Worm (Caenorhabditis elegans): ENCODE data around the gene uaf-1.
A peak's percentile ranks its signal among the peaks of the same experiment; 100 is the strongest.
"Not testable (repeated sequence)": the region's sequence is repeated elsewhere in the genome, so short reads cannot be mapped to it uniquely, and the experiment has no call there.

uaf-1 gene

ce11 chrIII:1076383-1076782 is at the start of gene uaf-1:
TSS of gene uaf-1 (minus strand) at chrIII:1076555.
- TF ChIP-seq dao-5, him-1, W03F9.2 (tag; optimal IDR thresholded peaks at IDR 0.05): not testable (repeated sequence)

- no peak for TF ChIP-seq dao-5 (tag; optimal IDR thresholded peaks at IDR 0.05)
- TF ChIP-seq him-1 (tag; optimal IDR thresholded peaks at IDR 0.05) = no peak
- no peak for TF ChIP-seq W03F9.2 (tag; optimal IDR thresholded peaks at IDR 0.05)
Observed at ce11 chrIII:1125494-1125893, 49.1 kb upstream of the uaf-1 start.

DNA sequence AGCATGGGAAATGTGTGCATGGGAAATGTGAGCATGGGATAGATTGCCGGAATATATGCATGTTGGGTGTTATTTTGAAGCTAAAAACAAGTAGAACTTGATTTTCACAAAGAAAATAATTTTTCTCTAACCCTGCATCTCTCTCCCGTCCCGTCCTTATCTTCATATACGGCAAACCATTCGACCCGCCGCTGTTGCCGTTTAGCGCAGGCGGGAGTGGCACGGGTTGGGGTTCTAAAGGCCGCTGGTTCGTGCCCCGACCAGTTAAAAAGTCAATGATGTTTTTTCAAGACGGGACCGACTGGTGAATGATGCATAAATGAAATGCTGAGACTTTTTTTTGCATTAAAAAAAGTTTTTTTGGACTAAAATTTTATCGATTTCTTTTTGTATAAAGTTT is 45.9 kb upstream of the uaf-1 start:
- TF ChIP-seq dao-5 (tag; optimal IDR thresholded peaks at IDR 0.05) (no peak), him-1 (tag; optimal IDR thresholded peaks at IDR 0.05) (no peak), W03F9.2 (tag; optimal IDR thresholded peaks at IDR 0.05) (no peak)

DNA sequence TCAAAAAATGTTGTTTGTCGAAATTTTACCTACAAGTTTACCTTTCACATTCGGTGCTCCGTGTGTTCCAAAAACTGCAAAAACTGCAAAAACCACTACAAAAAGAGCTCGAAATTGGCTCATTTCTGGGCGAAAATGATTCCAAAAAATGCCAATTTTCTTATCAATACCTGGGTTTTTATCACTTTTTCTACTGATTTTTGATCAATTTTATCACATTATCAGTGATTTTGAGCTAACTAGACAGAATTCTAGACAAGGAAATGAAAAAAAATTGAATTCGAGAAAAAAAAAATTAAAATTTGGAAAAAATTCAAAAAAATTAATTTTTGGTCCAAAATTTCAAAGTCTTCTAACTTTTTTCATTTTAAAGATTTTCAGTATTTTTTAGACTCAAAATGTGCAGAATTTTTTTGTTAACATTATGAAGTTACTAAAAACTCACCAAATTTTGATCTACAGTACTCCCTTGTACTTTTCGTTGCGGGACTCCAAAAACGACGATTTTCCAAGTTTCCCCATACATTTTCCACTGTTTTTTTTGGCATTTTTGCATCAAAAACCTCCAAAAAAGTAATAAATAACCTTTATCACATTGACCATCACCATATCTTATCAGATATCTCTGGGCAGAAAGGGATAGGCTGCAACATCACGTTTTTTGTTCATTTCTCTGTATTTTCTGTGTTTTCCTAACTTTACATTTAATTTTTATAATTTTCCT is 39.6 kb upstream of the uaf-1 start, which contains the start of the genes F58B6.1 and acsd-1:
TSS of gene F58B6.1 (minus strand) at position 133 of the 724 bp plus-strand sequence.
TSS of gene acsd-1 (plus strand) at position 674 of the 724 bp plus-strand sequence.
- no peak for TF ChIP-seq dao-5 (tag; optimal IDR thresholded peaks at IDR 0.05)
- no peak for TF ChIP-seq W03F9.2 (tag; optimal IDR thresholded peaks at IDR 0.05)
- TF ChIP-seq him-1 (tag; optimal IDR thresholded peaks at IDR 0.05) = no peak

DNA sequence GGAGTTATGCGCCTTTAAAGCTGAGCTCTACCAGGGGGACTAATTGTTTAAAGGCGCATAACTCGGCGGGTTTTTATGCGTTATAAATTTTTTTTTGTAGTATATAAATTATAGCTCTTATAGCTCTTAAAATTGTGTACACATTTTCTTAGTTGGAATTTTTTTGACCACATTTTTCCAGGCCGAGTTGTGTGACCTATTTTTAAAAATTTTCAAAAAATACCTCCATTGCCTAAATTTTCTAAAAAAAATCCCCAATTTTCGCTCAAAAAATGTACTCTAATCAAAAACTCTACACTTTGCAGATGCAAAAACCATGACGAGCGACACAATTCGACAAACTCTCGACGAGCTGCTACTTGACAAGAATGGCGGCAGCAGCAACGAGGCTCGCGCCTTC is 26.6 kb upstream of the uaf-1 start, which contains the start of gene exc-6:
TSS of gene exc-6 (plus strand) at position 301 of the 400 bp plus-strand sequence.
- no peak for TF ChIP-seq him-1 (tag; optimal IDR thresholded peaks at IDR 0.05)
- no peak for TF ChIP-seq W03F9.2 (tag; optimal IDR thresholded peaks at IDR 0.05)
- no peak for TF ChIP-seq dao-5 (tag; optimal IDR thresholded peaks at IDR 0.05)

DNA sequence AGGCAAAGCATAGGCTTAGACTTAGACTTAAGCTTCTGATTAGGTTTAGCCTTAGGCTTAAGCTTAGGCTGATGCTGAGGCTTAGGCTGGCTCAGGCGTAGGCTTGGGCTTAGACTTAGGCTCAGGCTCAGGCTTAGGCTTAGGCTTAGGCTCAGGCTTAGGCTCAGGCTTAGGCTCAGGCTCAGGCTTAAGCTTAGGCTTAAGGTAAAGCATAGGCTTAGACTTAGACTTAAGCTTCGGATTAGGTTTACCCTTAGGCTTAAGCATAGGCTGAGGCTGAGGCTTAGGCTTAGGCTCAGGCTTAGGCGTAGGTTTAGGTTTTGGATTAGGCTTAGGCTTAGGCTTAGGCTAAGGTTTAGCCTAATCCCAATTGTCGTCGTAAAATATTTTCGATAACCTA is 23.2 kb upstream of the uaf-1 start:
- TF ChIP-seq W03F9.2 (tag; optimal IDR thresholded peaks at IDR 0.05) (no peak), him-1 (tag; optimal IDR thresholded peaks at IDR 0.05) (no peak), dao-5 (tag; optimal IDR thresholded peaks at IDR 0.05) (no peak)

DNA sequence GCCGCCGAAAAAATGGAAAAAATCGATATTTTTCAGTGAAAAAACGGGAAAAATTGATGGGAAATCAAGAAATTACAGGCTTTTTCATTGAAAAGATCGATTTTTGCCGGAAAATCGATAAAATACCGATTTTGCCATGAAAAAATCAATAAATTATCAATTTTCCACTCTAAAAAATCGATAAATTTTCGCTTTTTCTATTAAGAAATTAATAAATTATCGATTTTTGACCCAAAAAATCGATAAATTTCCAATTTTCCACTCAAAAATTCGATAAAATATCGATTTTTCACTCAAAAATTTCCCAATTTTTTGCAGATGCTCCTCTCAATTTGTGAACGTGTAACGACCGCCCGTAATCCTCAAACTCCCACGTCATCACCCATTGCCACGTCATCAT is 18.0 kb upstream of the uaf-1 start:
- TF ChIP-seq him-1 (tag; optimal IDR thresholded peaks at IDR 0.05) (no peak), W03F9.2 (tag; optimal IDR thresholded peaks at IDR 0.05) (no peak), dao-5 (tag; optimal IDR thresholded peaks at IDR 0.05) (no peak)

ce11 chrIII:1084971-1085370 is 8.6 kb upstream of the uaf-1 start:
- TF ChIP-seq dao-5 (tag; optimal IDR thresholded peaks at IDR 0.05) = no peak
- no peak for TF ChIP-seq W03F9.2 (tag; optimal IDR thresholded peaks at IDR 0.05)
- TF ChIP-seq him-1 (tag; optimal IDR thresholded peaks at IDR 0.05) = no peak

ce11 chrIII:1081101-1081500 is 4.7 kb upstream of the uaf-1 start, which contains the start of gene par-2:
TSS of gene par-2 (plus strand) at chrIII:1081401.
- TF ChIP-seq W03F9.2 (tag; optimal IDR thresholded peaks at IDR 0.05) (no peak), him-1 (tag; optimal IDR thresholded peaks at IDR 0.05) (no peak), dao-5 (tag; optimal IDR thresholded peaks at IDR 0.05) (no peak)

DNA sequence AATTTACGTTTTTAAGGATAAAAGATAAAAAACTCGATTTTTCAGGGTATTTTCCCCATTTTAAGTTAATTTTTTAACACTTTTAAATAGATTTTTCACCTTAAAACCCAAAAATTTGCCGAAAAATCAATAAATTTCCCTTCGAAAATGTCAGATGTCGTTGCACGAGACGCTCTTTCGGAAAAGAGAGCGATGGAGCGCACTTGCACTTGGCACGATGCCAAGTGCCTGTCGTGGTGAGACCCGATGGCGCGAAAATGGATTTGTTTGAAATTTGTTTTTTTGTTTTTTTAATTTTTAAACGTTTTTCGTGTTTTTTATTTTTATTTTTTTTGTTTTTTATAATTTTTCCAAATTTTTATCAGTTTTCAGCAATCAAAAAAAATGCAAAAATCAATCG is 4.2 kb upstream of the uaf-1 start, which contains the start of the genes rab-18 and kbp-4:
TSS of gene rab-18 (minus strand) at position 240 of the 400 bp plus-strand sequence.
TSS of gene kbp-4 (plus strand) at position 366 of the 400 bp plus-strand sequence.
- TF ChIP-seq him-1 (tag; optimal IDR thresholded peaks at IDR 0.05) (peak; percentile 23), dao-5 (tag; optimal IDR thresholded peaks at IDR 0.05) (no peak), W03F9.2 (tag; optimal IDR thresholded peaks at IDR 0.05) (peak; percentile 98)

DNA sequence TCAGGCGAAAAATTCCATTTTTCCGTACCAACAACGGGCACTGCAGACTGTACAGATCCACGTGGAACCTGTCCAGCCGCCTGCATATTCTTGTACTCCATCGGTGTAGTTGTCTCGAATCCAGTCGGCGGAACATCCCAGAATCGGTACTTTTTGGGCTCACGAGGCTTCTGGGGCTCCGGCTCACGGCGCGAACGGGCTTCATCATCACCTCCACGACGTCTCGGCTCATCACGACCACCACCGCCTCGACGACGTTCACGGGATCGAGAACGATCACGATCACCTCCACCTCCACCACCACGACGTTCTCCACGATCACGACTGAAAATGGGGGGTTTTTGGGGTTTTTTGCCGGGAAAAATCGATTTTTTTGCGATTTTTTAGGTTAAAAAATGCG is 2.2 kb downstream of the uaf-1 start:
- TF ChIP-seq dao-5 (tag; optimal IDR thresholded peaks at IDR 0.05) = no peak
- no peak for TF ChIP-seq him-1 (tag; optimal IDR thresholded peaks at IDR 0.05)
- no peak for TF ChIP-seq W03F9.2 (tag; optimal IDR thresholded peaks at IDR 0.05)

DNA sequence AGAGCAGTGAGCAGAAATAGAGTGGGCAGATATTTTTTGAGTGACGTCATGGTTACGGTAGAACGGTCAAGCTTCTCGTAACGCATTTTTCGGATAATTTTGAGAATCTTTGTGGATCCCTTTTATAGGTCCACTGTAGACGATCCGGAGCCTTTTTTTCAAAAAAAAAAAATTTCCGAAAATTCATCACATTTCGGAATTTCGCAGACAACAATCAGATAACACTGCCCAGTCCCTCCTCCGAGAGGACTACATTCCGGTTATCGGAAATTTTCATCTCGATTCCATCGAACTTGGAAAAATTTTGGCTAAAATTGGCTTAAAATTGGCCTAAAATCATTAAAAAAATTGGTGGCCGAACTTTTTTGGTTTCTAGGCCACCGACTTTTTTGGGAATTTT is 16.4 kb downstream of the uaf-1 start, which contains the start of gene BE0003N10.6:
TSS of gene BE0003N10.6 (minus strand) at position 101 of the 400 bp plus-strand sequence.
- no peak for TF ChIP-seq W03F9.2 (tag; optimal IDR thresholded peaks at IDR 0.05)
- no peak for TF ChIP-seq dao-5 (tag; optimal IDR thresholded peaks at IDR 0.05)
- TF ChIP-seq him-1 (tag; optimal IDR thresholded peaks at IDR 0.05) = no peak

ce11 chrIII:1058881-1059280 is 17.5 kb downstream of the uaf-1 start:
- TF ChIP-seq him-1 (tag; optimal IDR thresholded peaks at IDR 0.05) (no peak), W03F9.2 (tag; optimal IDR thresholded peaks at IDR 0.05) (no peak), dao-5 (tag; optimal IDR thresholded peaks at IDR 0.05) (no peak)

DNA sequence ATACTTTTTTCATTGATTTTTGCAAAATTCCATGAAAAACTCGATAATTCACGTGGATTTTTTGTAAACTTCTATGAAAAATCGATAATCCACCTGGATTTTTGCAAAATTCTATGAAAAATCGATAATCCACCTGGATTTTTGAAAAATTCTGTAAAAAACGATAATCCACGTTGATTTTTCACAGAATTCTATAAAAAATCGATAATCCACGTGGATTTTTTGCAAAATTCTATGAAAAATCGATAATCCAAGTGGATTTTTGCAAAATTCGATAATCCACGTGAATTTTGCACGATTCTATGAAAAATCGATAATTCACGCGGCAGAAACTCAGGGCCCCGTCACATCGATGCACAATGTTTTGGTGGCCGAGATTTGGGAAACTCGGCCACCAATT is 18.3 kb downstream of the uaf-1 start:
- no peak for TF ChIP-seq dao-5 (tag; optimal IDR thresholded peaks at IDR 0.05)
